Worm (Caenorhabditis elegans) whole organism, young adult: ENCODE data around the gene JC8.16.

Experiments
- B0336.3 ChIP-seq: fragments of 200-800 bp; sonication (Bioruptor generic); IDR thresholded peaks from 2 replicates; pipeline ENCODE4 v1.3.6; 2022; ENCODE audit warnings: missing genetic modification characterization, missing compliant biosample characterization
- D2030.7 ChIP-seq: fragments of 200-800 bp; sonication (Bioruptor generic); IDR thresholded peaks from 2 replicates; pipeline ENCODE4 v1.3.6; 2022; ENCODE audit warnings: missing genetic modification reagents, missing genetic modification characterization, missing compliant biosample characterization
- F10E7.11 ChIP-seq: sonication (generic microtip); optimal IDR thresholded peaks from 2 replicates; lab custom pipeline; 2017; ENCODE audit warnings: mild to moderate bottlenecking, missing genetic modification characterization, moderate library complexity, missing compliant biosample characterization
- F23B12.7 ChIP-seq: sonication (generic microtip); optimal IDR thresholded peaks from 2 replicates; lab custom pipeline; 2017; ENCODE audit warnings: missing genetic modification characterization, mild to moderate bottlenecking, missing compliant biosample characterization, antibody characterized with exemption, moderate library complexity; ENCODE audit not compliant: insufficient read depth
- F49E8.2 ChIP-seq: sonication (generic microtip); optimal IDR thresholded peaks from 3 replicates; lab custom pipeline; 2017; ENCODE audit warnings: missing genetic modification characterization, mild to moderate bottlenecking, missing compliant biosample characterization, antibody characterized with exemption, moderate library complexity; ENCODE audit not compliant: insufficient read depth
- K11D2.4 ChIP-seq: fragments of 200-800 bp; sonication (Bioruptor generic); IDR thresholded peaks from 2 replicates; pipeline ENCODE4 v1.3.6; 2022; ENCODE audit warnings: missing genetic modification reagents, missing genetic modification characterization, missing compliant biosample characterization
- Y53G8AR.9 ChIP-seq: fragments of 200-800 bp; sonication (Bioruptor generic); conservative IDR thresholded peaks from 2 replicates; pipeline ENCODE4 v1.3.6; 2022; ENCODE audit warnings: missing genetic modification reagents, missing genetic modification characterization, missing compliant biosample characterization
- Y95B8A.8 ChIP-seq: fragments of 200-800 bp; sonication (Bioruptor generic); IDR thresholded peaks from 2 replicates; pipeline ENCODE4 v1.3.6; 2022; ENCODE audit warnings: missing genetic modification reagents, missing genetic modification characterization, missing compliant biosample characterization
- ZK185.1 ChIP-seq: sonication (generic microtip); optimal IDR thresholded peaks from 2 replicates; lab custom pipeline; 2016; ENCODE audit warnings: mild to moderate bottlenecking, missing genetic modification characterization, missing compliant biosample characterization; ENCODE audit not compliant: poor library complexity, severe bottlenecking
- aptf-2 ChIP-seq: fragments of 200-800 bp; sonication (Bioruptor generic); conservative IDR thresholded peaks from 2 replicates; pipeline ENCODE4 v1.3.6; 2022; ENCODE audit warnings: missing genetic modification reagents, missing genetic modification characterization, missing compliant biosample characterization
- aptf-3 ChIP-seq: fragments of 200-800 bp; sonication (Bioruptor generic); IDR thresholded peaks from 2 replicates; pipeline ENCODE4 v1.3.6; 2022; ENCODE audit warnings: missing genetic modification characterization, missing compliant biosample characterization
- attf-5 ChIP-seq: fragments of 200-800 bp; sonication (Bioruptor generic); optimal IDR thresholded peaks from 2 replicates; lab custom pipeline; 2018; ENCODE audit warnings: mild to moderate bottlenecking, missing genetic modification characterization, missing compliant biosample characterization
- attf-6 ChIP-seq: fragments of 200-800 bp; sonication (Bioruptor generic); IDR thresholded peaks from 2 replicates; pipeline ENCODE4 v1.3.6; 2022; ENCODE audit warnings: missing genetic modification reagents, missing genetic modification characterization, missing compliant biosample characterization
- ccch-3 ChIP-seq: fragments of 200-800 bp; sonication (Bioruptor generic); optimal IDR thresholded peaks from 2 replicates; lab custom pipeline; 2018; ENCODE audit warnings: mild to moderate bottlenecking, missing genetic modification characterization, missing compliant biosample characterization
- cebp-1 ChIP-seq, 2 experiments: fragments of 200-800 bp in 1 of 2; sonication (Bioruptor generic) in 1 of 2; sonication (generic microtip) in 1 of 2; IDR thresholded peaks in 1 of 2; optimal IDR thresholded peaks in 1 of 2; 2 replicates each; pipeline versions ENCODE4 v1.3.6 to Lab custom; 2017 to 2022; ENCODE audit warnings: missing compliant biosample characterization in 2 of 2, missing genetic modification characterization in 2 of 2, mild to moderate bottlenecking in 1 of 2, missing genetic modification reagents in 1 of 2, moderate library complexity in 1 of 2
- ceh-100 ChIP-seq: fragments of 200-800 bp; sonication (Bioruptor generic); IDR thresholded peaks from 2 replicates; pipeline ENCODE4 v1.3.6; 2022; ENCODE audit warnings: missing genetic modification reagents, missing genetic modification characterization, missing compliant biosample characterization
- ceh-27 ChIP-seq: fragments of 200-800 bp; sonication (Bioruptor generic); optimal IDR thresholded peaks from 2 replicates; lab custom pipeline; 2018; ENCODE audit warnings: mild to moderate bottlenecking, missing genetic modification characterization, moderate library complexity, missing compliant biosample characterization
- ceh-40 ChIP-seq: fragments of 200-800 bp; sonication (Bioruptor generic); IDR thresholded peaks from 2 replicates; pipeline ENCODE4 v1.3.6; 2022; ENCODE audit warnings: missing genetic modification characterization, missing compliant biosample characterization
- ceh-91 ChIP-seq: fragments of 200-800 bp; sonication (Bioruptor generic); IDR thresholded peaks from 2 replicates; pipeline ENCODE4 v1.3.6; 2022; ENCODE audit warnings: missing genetic modification reagents, missing genetic modification characterization, missing compliant biosample characterization
- die-1 ChIP-seq: sonication (generic microtip); optimal IDR thresholded peaks from 2 replicates; lab custom pipeline; 2016; ENCODE audit warnings: missing genotype, mild to moderate bottlenecking, missing genetic modification characterization, missing compliant biosample characterization
- dox-1 ChIP-seq: fragments of 200-800 bp; sonication (Bioruptor generic); IDR thresholded peaks from 2 replicates; pipeline ENCODE4 v1.3.6; 2022; ENCODE audit warnings: missing genetic modification reagents, missing genetic modification characterization, missing compliant biosample characterization
- egl-44 ChIP-seq: fragments of 200-800 bp; sonication (Bioruptor generic); IDR thresholded peaks from 2 replicates; pipeline ENCODE4 v1.3.6; 2022; ENCODE audit warnings: missing genetic modification reagents, missing genetic modification characterization, missing compliant biosample characterization
- ets-4 ChIP-seq: fragments of 200-800 bp; sonication (Bioruptor generic); optimal IDR thresholded peaks from 2 replicates; lab custom pipeline; 2018; ENCODE audit warnings: mild to moderate bottlenecking, missing genetic modification characterization, missing compliant biosample characterization
- gei-17 ChIP-seq: fragments of 200-800 bp; sonication (Bioruptor generic); optimal IDR thresholded peaks from 2 replicates; lab custom pipeline; 2018; ENCODE audit warnings: mild to moderate bottlenecking, missing genetic modification characterization, missing compliant biosample characterization
- hmg-1.2 ChIP-seq: fragments of 200-800 bp; sonication (Bioruptor generic); IDR thresholded peaks from 2 replicates; pipeline ENCODE4 v1.3.6; 2022; ENCODE audit warnings: missing genetic modification reagents, missing genetic modification characterization, missing compliant biosample characterization
- hsf-1 ChIP-seq: fragments of 200-800 bp; sonication (Bioruptor generic); IDR thresholded peaks from 2 replicates; pipeline ENCODE4 v1.3.6; 2022; ENCODE audit warnings: missing genetic modification reagents, missing genetic modification characterization, missing compliant biosample characterization
- lin-35 ChIP-seq, 3 experiments: fragments of 150-350 bp in 2 of 3; sonication (generic microtip) in 1 of 3; optimal IDR thresholded peaks; 2 replicates each; lab custom pipeline; 2014 to 2018; ENCODE audit warnings: missing biosample characterization in 3 of 3, missing genetic modification characterization in 3 of 3, missing genetic modification reagents in 3 of 3
- lin-40 ChIP-seq: sonication (generic microtip); optimal IDR thresholded peaks from 2 replicates; lab custom pipeline; 2016; ENCODE audit warnings: missing genetic modification characterization, mild to moderate bottlenecking, missing compliant biosample characterization, missing genotype, missing genetic modification reagents
- lin-54 ChIP-seq: fragments of 200-800 bp; sonication (Bioruptor generic); optimal IDR thresholded peaks from 2 replicates; lab custom pipeline; 2018; ENCODE audit warnings: mild to moderate bottlenecking, missing genetic modification characterization, missing compliant biosample characterization
- lsl-1 ChIP-seq: fragments of 200-800 bp; sonication (Bioruptor generic); optimal IDR thresholded peaks from 2 replicates; lab custom pipeline; 2018; ENCODE audit warnings: mild to moderate bottlenecking, missing genetic modification characterization, moderate library complexity, missing compliant biosample characterization
- madf-10 ChIP-seq: sonication (generic microtip); optimal IDR thresholded peaks from 2 replicates; lab custom pipeline; 2016; ENCODE audit warnings: mild to moderate bottlenecking, missing genetic modification characterization, missing compliant biosample characterization
- madf-6 ChIP-seq: fragments of 200-800 bp; sonication (Bioruptor generic); IDR thresholded peaks from 2 replicates; pipeline ENCODE4 v1.3.6; 2022; ENCODE audit warnings: missing genetic modification reagents, missing genetic modification characterization, missing compliant biosample characterization
- mcd-1 ChIP-seq: fragments of 200-800 bp; sonication (Bioruptor generic); IDR thresholded peaks from 2 replicates; pipeline ENCODE4 v1.3.6; 2022; ENCODE audit warnings: missing genetic modification reagents, missing genetic modification characterization, missing compliant biosample characterization
- nfyb-1 ChIP-seq: fragments of 200-800 bp; sonication (Bioruptor generic); IDR thresholded peaks from 2 replicates; pipeline ENCODE4 v1.3.6; 2022; ENCODE audit warnings: missing genetic modification reagents, missing genetic modification characterization, missing compliant biosample characterization
- nhr-179 ChIP-seq: sonication (generic microtip); optimal IDR thresholded peaks from 2 replicates; lab custom pipeline; 2016; ENCODE audit warnings: mild to moderate bottlenecking, missing genetic modification characterization, missing compliant biosample characterization
- nhr-80 ChIP-seq: sonication (generic microtip); optimal IDR thresholded peaks from 2 replicates; lab custom pipeline; 2016; ENCODE audit warnings: missing genetic modification characterization, missing compliant biosample characterization
- pbrm-1 ChIP-seq: fragments of 200-800 bp; sonication (Bioruptor generic); IDR thresholded peaks from 2 replicates; pipeline ENCODE4 v1.3.6; 2022; ENCODE audit warnings: missing genetic modification reagents, missing genetic modification characterization, missing compliant biosample characterization
- sdz-38 ChIP-seq: sonication (generic microtip); optimal IDR thresholded peaks from 2 replicates; lab custom pipeline; 2016; ENCODE audit warnings: missing genotype, missing genetic modification characterization, missing compliant biosample characterization
- sea-2 ChIP-seq: fragments of 200-800 bp; sonication (Bioruptor generic); IDR thresholded peaks from 2 replicates; pipeline ENCODE4 v1.3.6; 2022; ENCODE audit warnings: missing genetic modification characterization, missing compliant biosample characterization
- snpc-3.4 ChIP-seq: sonication (generic microtip); optimal IDR thresholded peaks from 2 replicates; lab custom pipeline; 2017; ENCODE audit warnings: missing genetic modification characterization, mild to moderate bottlenecking, missing compliant biosample characterization, antibody characterized with exemption, moderate library complexity, missing genotype, missing genetic modification reagents
- snpc-4 ChIP-seq, 5 experiments: fragments of 150-350 bp in 1 of 5; sonication (generic microtip) in 4 of 5; optimal IDR thresholded peaks; 2 replicates each; lab custom pipeline; 2014 to 2018; ENCODE audit warnings: missing genetic modification characterization in 5 of 5, missing biosample characterization in 3 of 5, antibody characterized with exemption in 2 of 5, mild to moderate bottlenecking in 2 of 5, missing compliant biosample characterization in 2 of 5, missing genotype in 2 of 5, moderate library complexity in 2 of 5, missing genetic modification reagents in 1 of 5
- tbp1 ChIP-seq: fragments of 200-800 bp; sonication (Bioruptor generic); optimal IDR thresholded peaks from 2 replicates; lab custom pipeline; 2018; ENCODE audit warnings: mild to moderate bottlenecking, missing genetic modification characterization, missing compliant biosample characterization
- unc-62 ChIP-seq: fragments of 150-350 bp; optimal IDR thresholded peaks from 2 replicates; lab custom pipeline; 2014; ENCODE audit warnings: missing biosample characterization, missing genetic modification reagents, missing genetic modification characterization
- zim-3 ChIP-seq: sonication (generic microtip); optimal IDR thresholded peaks from 2 replicates; lab custom pipeline; 2017; ENCODE audit warnings: mild to moderate bottlenecking, missing genetic modification characterization, moderate library complexity, missing compliant biosample characterization
- ztf-25 ChIP-seq: fragments of 200-800 bp; sonication (Bioruptor generic); IDR thresholded peaks from 2 replicates; pipeline ENCODE4 v1.3.6; 2022; ENCODE audit warnings: missing genetic modification reagents, missing genetic modification characterization, missing compliant biosample characterization
- ztf-28 ChIP-seq: fragments of 200-800 bp; sonication (Bioruptor generic); IDR thresholded peaks from 2 replicates; pipeline ENCODE4 v1.3.6; 2022; ENCODE audit warnings: missing genetic modification reagents, missing genetic modification characterization, missing compliant biosample characterization
- ztf-3 ChIP-seq: fragments of 200-800 bp; sonication (Bioruptor generic); optimal IDR thresholded peaks from 2 replicates; lab custom pipeline; 2018; ENCODE audit warnings: mild to moderate bottlenecking, missing genetic modification characterization, missing compliant biosample characterization

Gene JC8.16

DNA sequence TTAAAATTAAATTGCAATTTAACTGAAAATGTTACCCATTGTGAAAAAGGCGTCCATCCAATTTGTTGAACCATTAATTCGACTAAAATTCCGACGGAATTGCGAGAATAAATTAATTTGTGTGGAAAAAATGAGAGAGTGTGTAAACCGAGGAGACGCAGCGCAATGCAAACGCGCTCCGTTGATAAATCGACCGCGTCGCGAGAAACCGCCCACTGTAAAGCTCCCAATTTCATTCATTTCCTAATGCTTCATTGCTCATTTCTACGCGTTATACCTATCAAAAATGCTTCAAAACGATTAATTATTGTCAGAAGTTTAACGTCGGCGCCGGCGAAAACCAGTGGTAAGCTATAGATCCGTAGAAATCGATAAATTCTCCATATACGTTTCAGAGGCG lies 38.8 kb downstream of the JC8.16 start, which contains the start of the genes Y67H2A.2 and micu-1:
Gene Y67H2A.2, minus strand, starts transcription at position 74 of the 400 bp plus-strand sequence.
Gene micu-1, plus strand, starts transcription at position 181 of the 400 bp plus-strand sequence.
- TF ChIP-seq zim-3 (tag; lab: Kevin White, UChicago), result no peak
- TF ChIP-seq lin-35 (GFP tag; optimal IDR thresholded peaks at IDR 0.05; lab: Kevin White, UChicago), result peak in 1 of 3 experiments; percentile 34
- peak; percentile 11 for TF ChIP-seq snpc-3.4 (tag; lab: Kevin White, UChicago)
- TF ChIP-seq ZK185.1, result no peak
- peak; percentile 66; the same call in 1 of the 2 replicates for TF ChIP-seq pbrm-1 (GFP tag; lab: Robert Waterston, UW)
- peak; percentile 99 for TF ChIP-seq hmg-1.2 (GFP tag; lab: Robert Waterston, UW)
- no peak for TF ChIP-seq F10E7.11
- no peak for TF ChIP-seq aptf-3
- no peak for TF ChIP-seq cebp-1 (GFP tag; IDR thresholded peaks at IDR 0.05; lab: Robert Waterston, UW)
- TF ChIP-seq cebp-1 (tag; optimal IDR thresholded peaks at IDR 0.05; lab: Kevin White, UChicago), result peak; percentile 51
- TF ChIP-seq nfyb-1 (GFP tag; lab: Robert Waterston, UW), result peak; percentile 29; the same call in 1 of the 2 replicates
- no peak for TF ChIP-seq die-1 (tag; lab: Kevin White, UChicago)
- no peak for TF ChIP-seq aptf-2
- no peak for TF ChIP-seq nhr-80 (tag; lab: Kevin White, UChicago)
- TF ChIP-seq madf-10 (tag; lab: Kevin White, UChicago), result peak; percentile 16
- no peak for TF ChIP-seq ztf-3 (GFP tag; lab: Kevin White, UChicago)
- no peak for TF ChIP-seq hsf-1 (GFP tag; lab: Robert Waterston, UW)
- peak; percentile 9 for TF ChIP-seq attf-5
- no peak for TF ChIP-seq ets-4 (GFP tag; lab: Kevin White, UChicago)
- TF ChIP-seq lin-40 (tag; lab: Kevin White, UChicago), result peak; percentile 75
- no peak for TF ChIP-seq Y53G8AR.9 (GFP tag; lab: Robert Waterston, UW)
- peak; percentile 36 for TF ChIP-seq tbp1 (GFP tag; lab: Kevin White, UChicago)
- no peak for TF ChIP-seq gei-17 (GFP tag; lab: Kevin White, UChicago)
- no peak for TF ChIP-seq egl-44
- TF ChIP-seq B0336.3, result 0 out of 2 replicates have a peak, but pooled peaks have one; percentile 33
- peak; percentile 40 for TF ChIP-seq madf-6 (GFP tag; lab: Robert Waterston, UW)
- TF ChIP-seq F23B12.7 (tag; lab: Kevin White, UChicago), result peak; percentile 3
- 0 out of 2 replicates have a peak, but pooled peaks have one; percentile 40 for TF ChIP-seq attf-6 (GFP tag; lab: Robert Waterston, UW)
- TF ChIP-seq F49E8.2 (tag; lab: Kevin White, UChicago), result no peak
- TF ChIP-seq lsl-1, result peak; percentile 40
- TF ChIP-seq ceh-91 (GFP tag; lab: Robert Waterston, UW), result no peak
- no peak for TF ChIP-seq ztf-25 (GFP tag; lab: Robert Waterston, UW)
- TF ChIP-seq ceh-100 (GFP tag; lab: Robert Waterston, UW), result no peak
- TF ChIP-seq unc-62 (GFP tag; lab: Kevin White, UChicago), result no peak
- TF ChIP-seq ceh-27 (GFP tag; lab: Kevin White, UChicago), result peak; percentile 16
- TF ChIP-seq ccch-3 (GFP tag; lab: Kevin White, UChicago), result no peak
- no peak for TF ChIP-seq ztf-28
- peak; percentile 99 for TF ChIP-seq mcd-1
- TF ChIP-seq snpc-4 (GFP tag; optimal IDR thresholded peaks at IDR 0.05; lab: Kevin White, UChicago), result no peak
- peak in 2 of 4 experiments; percentile 30 to 59 for TF ChIP-seq snpc-4 (tag; optimal IDR thresholded peaks at IDR 0.05; lab: Kevin White, UChicago)
- TF ChIP-seq D2030.7 (GFP tag; lab: Robert Waterston, UW), result peak; percentile 23; the same call in 1 of the 2 replicates
- TF ChIP-seq nhr-179 (tag; lab: Kevin White, UChicago), result no peak
- TF ChIP-seq lin-54 (GFP tag; lab: Kevin White, UChicago), result peak; percentile 40
- TF ChIP-seq Y95B8A.8, result no peak
- no peak for TF ChIP-seq ceh-40
- no peak for TF ChIP-seq sea-2 (GFP tag; lab: Robert Waterston, UW)
- no peak for TF ChIP-seq sdz-38 (tag; lab: Kevin White, UChicago)
- peak; percentile 47 for TF ChIP-seq dox-1
- TF ChIP-seq K11D2.4 (GFP tag; lab: Robert Waterston, UW), result peak; percentile 16; the same call in 1 of the 2 replicates
